Worm (Caenorhabditis elegans): ENCODE results near the gene txt-6.
"Not testable (repeated sequence)": the region's sequence is repeated elsewhere in the genome, so short reads cannot be mapped to it uniquely, and the experiment has no call there.

txt-6 gene

DNA sequence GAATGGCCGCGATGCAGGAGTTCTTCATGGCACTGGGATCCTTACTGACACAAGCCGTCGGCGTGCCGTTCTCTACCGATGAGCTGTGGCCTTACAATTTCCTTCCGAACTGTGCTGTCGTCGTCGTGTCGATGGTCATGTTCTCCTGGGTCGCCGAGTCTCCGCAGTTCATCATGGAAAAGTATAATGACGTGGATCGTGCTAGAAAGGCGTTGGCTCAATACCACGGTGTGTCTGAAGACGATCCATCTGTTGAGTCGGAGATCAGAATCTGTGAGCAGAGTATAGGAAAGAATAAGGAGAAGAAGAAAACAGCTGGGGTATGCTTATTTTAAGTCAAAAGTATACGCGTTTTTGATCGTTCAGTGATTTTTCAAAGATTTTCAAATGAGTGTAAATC lies 7.5 kb downstream of the txt-6 start:
- TF ChIP-seq fos-1 (tag; optimal IDR thresholded peaks at IDR 0.05) = no peak
- no peak for TF ChIP-seq ceh-9 (tag; optimal IDR thresholded peaks at IDR 0.05)
- TF ChIP-seq sea-2 (GFP tag; optimal IDR thresholded peaks at IDR 0.05) = no peak

DNA sequence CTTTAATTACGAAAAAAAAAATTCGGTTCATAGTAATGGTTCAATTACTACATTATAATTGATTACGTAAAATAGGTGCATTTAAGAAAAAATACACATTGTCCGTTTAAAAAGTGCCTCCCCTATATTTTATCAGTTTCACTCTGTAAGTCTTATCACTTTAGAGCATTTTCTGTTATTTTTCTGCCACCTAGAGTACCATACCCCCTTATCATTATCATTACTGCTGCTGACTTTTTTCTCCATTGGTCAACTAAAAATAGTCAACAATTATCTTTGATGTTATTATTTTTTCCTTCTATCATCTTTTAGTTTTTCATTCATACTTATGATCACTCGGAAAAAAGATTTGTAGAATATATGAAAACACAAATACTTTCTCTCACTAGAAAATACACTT lies 8.2 kb downstream of the txt-6 start:
- TF ChIP-seq elt-2 (tag; optimal IDR thresholded peaks at IDR 0.05) (peak; percentile 49), pqm-1 (tag; optimal IDR thresholded peaks at IDR 0.05) (peak; percentile 47), ceh-16 (tag; optimal IDR thresholded peaks at IDR 0.05) (no peak), lsy-12 (tag; optimal IDR thresholded peaks at IDR 0.05) (no peak)

DNA sequence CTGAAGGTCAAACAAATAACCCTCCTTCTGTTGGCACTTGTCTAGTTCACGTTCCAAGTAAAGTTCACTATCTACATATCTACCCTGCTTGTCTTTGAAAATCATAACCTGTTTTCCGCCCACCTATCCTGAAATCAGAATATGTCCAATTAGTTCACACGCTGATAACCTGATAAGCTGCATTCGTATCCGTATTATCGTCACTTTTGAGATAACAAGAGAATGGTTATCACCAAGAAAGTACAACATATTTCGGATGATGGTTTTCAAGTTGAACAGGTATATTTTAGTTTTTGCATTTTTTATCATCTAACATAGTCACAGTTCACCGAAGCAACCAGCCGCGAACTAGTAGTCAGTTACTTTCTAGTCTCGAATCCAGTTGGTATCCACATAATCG lies 15.9 kb downstream of the txt-6 start:
- TF ChIP-seq nfya-1 (tag; optimal IDR thresholded peaks at IDR 0.05; ENCODE audit: insufficient read depth) = no peak
- no peak for TF ChIP-seq elt-3 (tag; optimal IDR thresholded peaks at IDR 0.05)
- TF ChIP-seq ceh-82 (tag; optimal IDR thresholded peaks at IDR 0.05) = no peak
- TF ChIP-seq unc-39 (tag; optimal IDR thresholded peaks at IDR 0.05) = no peak
- TF ChIP-seq fkh-2 (tag; optimal IDR thresholded peaks at IDR 0.05) = no peak
- no peak for TF ChIP-seq zag-1 (tag; optimal IDR thresholded peaks at IDR 0.05)
- no peak for TF ChIP-seq tbx-2 (tag; optimal IDR thresholded peaks at IDR 0.05)
- no peak for TF ChIP-seq lin-39 (tag; optimal IDR thresholded peaks at IDR 0.05)

DNA sequence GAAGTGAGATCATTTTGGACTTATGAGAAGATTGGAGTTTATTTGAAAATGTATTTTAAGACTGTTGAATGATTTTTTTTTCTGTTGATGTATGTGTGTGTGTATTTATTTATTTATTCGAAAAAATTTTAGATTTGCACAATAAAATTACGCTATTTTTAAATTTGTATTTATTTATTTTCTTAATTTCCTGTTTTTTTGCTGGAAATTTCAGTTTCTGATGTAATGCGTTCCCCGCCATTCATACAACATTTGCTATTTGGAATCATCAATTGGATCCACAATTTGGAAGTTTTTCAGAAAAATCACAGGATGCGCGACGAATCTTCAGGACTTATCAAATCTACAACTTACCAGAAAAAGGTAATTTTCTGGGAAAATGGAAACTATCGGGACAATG lies 21.7 kb downstream of the txt-6 start, which contains the start of gene Y61A9LA.1:
Gene Y61A9LA.1, plus strand, starts transcription at position 301 of the 400 bp plus-strand sequence.
- TF ChIP-seq tbx-2 (tag; optimal IDR thresholded peaks at IDR 0.05) (no peak), ceh-28 (tag; optimal IDR thresholded peaks at IDR 0.05) (no peak), ztf-11 (tag; optimal IDR thresholded peaks at IDR 0.05) (no peak), egl-5 (tag; optimal IDR thresholded peaks at IDR 0.05) (no peak), nhr-77 (tag; optimal IDR thresholded peaks at IDR 0.05) (no peak), nhr-23 (tag; optimal IDR thresholded peaks at IDR 0.05) (no peak), nhr-11 (tag; optimal IDR thresholded peaks at IDR 0.05) (no peak), mdl-1 (tag; optimal IDR thresholded peaks at IDR 0.05) (no peak), mml-1 (tag; optimal IDR thresholded peaks at IDR 0.05) (no peak), jun-1 (tag; optimal IDR thresholded peaks at IDR 0.05) (no peak), hmg-11 (tag; optimal IDR thresholded peaks at IDR 0.05) (no peak)

DNA sequence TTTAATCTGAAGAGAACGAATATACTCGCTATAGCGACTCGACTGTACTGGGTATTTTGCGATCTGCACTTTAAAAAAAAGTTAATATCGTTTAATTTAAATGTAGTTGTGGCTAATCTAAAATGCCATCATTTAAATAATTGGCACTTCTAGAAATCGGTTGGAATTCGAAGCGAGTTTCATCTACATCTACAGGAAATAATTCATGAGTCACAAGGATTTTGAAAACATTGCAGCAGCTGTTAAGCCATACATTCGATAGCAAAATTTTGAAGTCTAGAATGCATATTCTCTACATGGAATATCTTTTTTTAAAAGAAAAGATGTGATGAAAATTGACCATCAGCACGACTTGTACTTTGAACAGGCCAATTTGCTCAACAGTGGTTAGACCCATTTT lies 26.1 kb downstream of the txt-6 start:
- TF ChIP-seq nhr-237 (tag; optimal IDR thresholded peaks at IDR 0.05) (no peak), R02D3.7 (tag; optimal IDR thresholded peaks at IDR 0.05) (no peak), nhr-77 (tag; optimal IDR thresholded peaks at IDR 0.05) (no peak), elt-2 (tag; optimal IDR thresholded peaks at IDR 0.05) (no peak), skn-1 (tag; optimal IDR thresholded peaks at IDR 0.05) (no peak), nhr-28 (tag; optimal IDR thresholded peaks at IDR 0.05) (no peak), pha-4 (tag; optimal IDR thresholded peaks at IDR 0.05) (no peak), lin-15B (tag; optimal IDR thresholded peaks at IDR 0.05) (no peak)

DNA sequence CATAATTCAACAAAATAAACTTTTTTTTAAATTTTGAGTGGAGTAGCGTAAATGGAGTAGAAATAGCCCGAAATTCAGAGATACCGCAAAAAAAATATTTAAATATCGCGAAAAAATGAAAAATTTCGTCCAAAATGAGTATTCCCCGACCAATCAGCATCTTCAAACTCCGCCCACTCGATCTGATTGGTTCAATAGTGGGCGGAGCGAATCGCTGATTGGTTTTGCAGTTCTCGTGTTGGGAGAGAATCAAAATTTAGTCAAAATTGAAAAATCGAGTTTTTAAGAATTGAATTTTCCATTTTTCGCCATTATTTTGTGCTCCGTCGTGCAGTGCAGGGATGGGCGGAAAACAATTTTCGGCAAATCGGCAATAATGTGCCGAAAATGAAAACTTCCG lies 31.3 kb downstream of the txt-6 start:
- TF ChIP-seq nhr-237 (tag; optimal IDR thresholded peaks at IDR 0.05) (no peak), nfya-1 (tag; optimal IDR thresholded peaks at IDR 0.05; ENCODE audit: insufficient read depth) (peak; percentile 96)

DNA sequence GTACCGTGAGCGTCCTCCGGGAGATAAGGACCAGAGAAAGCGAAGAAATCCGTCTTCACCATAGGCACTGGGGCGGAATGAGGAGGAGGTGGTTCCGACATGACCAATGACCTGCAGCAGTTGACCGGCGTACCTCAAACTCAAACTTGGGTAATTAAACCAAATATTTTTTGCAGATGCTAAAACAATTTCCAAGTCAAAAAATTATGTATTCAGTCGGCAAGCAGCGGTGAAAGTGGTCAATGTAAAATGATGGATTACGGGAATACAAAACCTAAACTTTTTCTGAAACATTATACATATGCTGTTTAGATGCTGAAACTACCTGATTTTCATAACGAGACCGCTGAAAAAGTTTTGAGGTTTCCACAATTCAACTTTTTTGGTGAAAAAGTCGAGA lies 32.9 kb downstream of the txt-6 start, which contains the start of gene hpo-39:
Gene hpo-39, minus strand, starts transcription at position 101 of the 400 bp plus-strand sequence.
- TF ChIP-seq lin-15B, egl-5, jun-1 (tag; optimal IDR thresholded peaks at IDR 0.05): not testable (repeated sequence)
